Fruit fly (Drosophila melanogaster): ENCODE measurements around the gene Fuca.

The Fuca gene

DNA sequence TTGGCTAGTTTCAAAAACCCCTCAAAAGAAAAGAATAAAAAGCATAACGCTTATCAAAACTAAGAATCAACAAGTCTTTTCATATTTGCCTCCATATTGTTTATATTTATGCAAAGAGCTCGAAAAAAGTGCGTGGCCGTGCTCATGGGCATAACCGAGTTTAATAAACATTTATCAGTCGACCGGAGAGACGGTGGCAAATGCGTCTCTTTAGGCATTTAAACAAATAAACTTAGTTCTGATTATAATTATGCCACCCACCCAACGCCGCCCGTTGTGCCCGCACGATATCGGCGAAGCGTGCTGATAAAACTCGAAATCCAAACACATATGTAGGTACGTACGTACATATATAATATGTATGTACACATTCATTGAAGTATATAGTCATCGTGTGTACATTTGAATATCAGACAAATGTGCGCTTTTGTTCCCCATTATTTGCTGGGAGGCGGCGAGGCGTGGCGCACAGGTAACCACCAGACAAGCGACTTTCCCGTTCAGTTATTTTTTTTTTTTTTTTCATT is 5.9 kb upstream of the Fuca start (continued):
- TF ChIP-seq CG8281 (tag; optimal IDR thresholded peaks at IDR 0.05) (no peak), wor (GFP tag; IDR thresholded peaks at IDR 0.05) (no peak), tap (tag; optimal IDR thresholded peaks at IDR 0.05) (no peak), grau (tag; optimal IDR thresholded peaks at IDR 0.05) (no peak), CG17385 (GFP tag; optimal IDR thresholded peaks at IDR 0.05) (peak; percentile 44), peb (GFP tag; IDR thresholded peaks at IDR 0.05) (no peak), CG9932 (GFP tag; IDR thresholded peaks at IDR 0.05) (no peak), gfzf (GFP tag; optimal IDR thresholded peaks at IDR 0.05) (no peak), CG15601 (tag; optimal IDR thresholded peaks at IDR 0.05) (peak; percentile 28), nom (GFP tag; optimal IDR thresholded peaks at IDR 0.05) (no peak), Aef1 (GFP tag; IDR thresholded peaks at IDR 0.05) (no peak), CG9797 (GFP tag; optimal IDR thresholded peaks at IDR 0.05) (no peak), NfI (GFP tag; optimal IDR thresholded peaks at IDR 0.05) (no peak), CG7963 (GFP tag; IDR thresholded peaks at IDR 0.05; ENCODE audit: partially characterized antibody) (no peak), z (GFP tag; IDR thresholded peaks at IDR 0.05) (no peak), CG7556 (GFP tag; optimal IDR thresholded peaks at IDR 0.05) (peak; percentile 5), Abd-B (GFP tag; optimal IDR thresholded peaks at IDR 0.05) (no peak), CG7987 (GFP tag; optimal IDR thresholded peaks at IDR 0.05) (peak; percentile 73), NC2β (GFP tag; optimal IDR thresholded peaks at IDR 0.05) (no peak), CG33557 (GFP tag; optimal IDR thresholded peaks at IDR 0.05) (no peak), CG8388 (GFP tag; optimal IDR thresholded peaks at IDR 0.05) (no peak), CG17612 (GFP tag; IDR thresholded peaks at IDR 0.05) (no peak), CG18764 (GFP tag; optimal IDR thresholded peaks at IDR 0.05) (no peak), dimm (GFP tag; IDR thresholded peaks at IDR 0.05) (no peak), CG31388 (GFP tag; optimal IDR thresholded peaks at IDR 0.05) (no peak), CG3281 (GFP tag; optimal IDR thresholded peaks at IDR 0.05) (peak; percentile 30), CG7928 (GFP tag; optimal IDR thresholded peaks at IDR 0.05) (no peak), CG6272 (GFP tag; IDR thresholded peaks at IDR 0.05) (no peak), Hsf (GFP tag; optimal IDR thresholded peaks at IDR 0.05) (no peak), sna (GFP tag; IDR thresholded peaks at IDR 0.05; ENCODE audit: partially characterized antibody) (no peak), CG30431 (GFP tag; optimal IDR thresholded peaks at IDR 0.05) (no peak), Atf3 (GFP tag; optimal IDR thresholded peaks at IDR 0.05) (no peak), cg (GFP tag; optimal IDR thresholded peaks at IDR 0.05) (no peak), zf30C (GFP tag; optimal IDR thresholded peaks at IDR 0.05) (no peak), insv (GFP tag; optimal IDR thresholded peaks at IDR 0.05) (no peak), ase (GFP tag; IDR thresholded peaks at IDR 0.05) (no peak), CG10366 (GFP tag; IDR thresholded peaks at IDR 0.05) (no peak), CG11093 (GFP tag; IDR thresholded peaks at IDR 0.05) (no peak), Vsx1 (GFP tag; optimal IDR thresholded peaks at IDR 0.05) (peak; percentile 20), CG1647 (GFP tag; optimal IDR thresholded peaks at IDR 0.05) (no peak), Fer1 (GFP tag; optimal IDR thresholded peaks at IDR 0.05) (peak; percentile 77), CG12071 (GFP tag; optimal IDR thresholded peaks at IDR 0.05) (peak; percentile 42), CG8290 (GFP tag; optimal IDR thresholded peaks at IDR 0.05) (no peak), CG8290 (tag; optimal IDR thresholded peaks at IDR 0.05) (peak in 1 of 2 experiments; percentile 21), D19B (GFP tag; optimal IDR thresholded peaks at IDR 0.05) (no peak), Optix (GFP tag; IDR thresholded peaks at IDR 0.05) (no peak), Lpt (GFP tag; optimal IDR thresholded peaks at IDR 0.05) (no peak), yki (optimal IDR thresholded peaks at IDR 0.05) (no peak), maf-S (GFP tag; optimal IDR thresholded peaks at IDR 0.05) (no peak), CG8765 (GFP tag; IDR thresholded peaks at IDR 0.05) (no peak), CG12155 (GFP tag; optimal IDR thresholded peaks at IDR 0.05) (no peak), seq (GFP tag; IDR thresholded peaks at IDR 0.05) (no peak)
